Fruit fly (Drosophila melanogaster) whole organism, embryonic: ENCODE data around the gene gcm.
A peak's percentile ranks its signal among the peaks of the same experiment; 100 is the strongest.

Experiments
- Atf6 ChIP-seq: fragments of 200-800 bp; sonication (Bioruptor generic); IDR thresholded peaks from 2 replicates; pipeline ENCODE4 v1.3.6; 2022; ENCODE audit warnings: missing biosample characterization, missing genetic modification characterization
- CG10366 ChIP-seq: fragments of 200-800 bp; sonication (Bioruptor generic); IDR thresholded peaks from 2 replicates; pipeline ENCODE4 v1.3.6; 2022; ENCODE audit warnings: missing biosample characterization, missing genetic modification characterization
- CG10565 ChIP-seq: fragments of 200-800 bp; sonication (Bioruptor generic); optimal IDR thresholded peaks from 3 replicates; lab custom pipeline; 2016; ENCODE audit warnings: missing biosample characterization, mild to moderate bottlenecking, missing genetic modification characterization
- CG12219 ChIP-seq: fragments of 200-800 bp; sonication (Bioruptor generic); optimal IDR thresholded peaks from 3 replicates; lab custom pipeline; 2018; ENCODE audit warnings: missing biosample characterization, mild to moderate bottlenecking, missing genetic modification characterization
- CG12236 ChIP-seq: fragments of 200-800 bp; sonication (Bioruptor generic); optimal IDR thresholded peaks from 2 replicates; lab custom pipeline; 2016; ENCODE audit warnings: missing biosample characterization, missing genetic modification characterization
- CG18262 ChIP-seq: fragments of 200-800 bp; optimal IDR thresholded peaks from 3 replicates; lab custom pipeline; 2019; ENCODE audit warnings: missing biosample characterization, mild to moderate bottlenecking, missing genetic modification characterization, moderate library complexity
- CG18619 ChIP-seq: fragments of 200-800 bp; sonication (Bioruptor generic); optimal IDR thresholded peaks from 3 replicates; lab custom pipeline; 2017; ENCODE audit warnings: missing biosample characterization, mild to moderate bottlenecking, missing genetic modification characterization
- CG2202 ChIP-seq: fragments of 200-800 bp; sonication (Bioruptor generic); optimal IDR thresholded peaks from 2 replicates; lab custom pipeline; 2018; ENCODE audit warnings: missing biosample characterization, mild to moderate bottlenecking, missing genetic modification characterization
- CG2875 ChIP-seq: fragments of 200-800 bp; sonication (Bioruptor generic); optimal IDR thresholded peaks from 2 replicates; lab custom pipeline; 2017; ENCODE audit warnings: missing biosample characterization, mild to moderate bottlenecking, missing genetic modification characterization, missing genetic modification reagents
- CG30403 ChIP-seq: fragments of 200-800 bp; sonication (Bioruptor generic); optimal IDR thresholded peaks from 3 replicates; lab custom pipeline; 2016; ENCODE audit warnings: missing biosample characterization, missing genetic modification characterization
- CG31365 ChIP-seq: fragments of 200-800 bp; sonication (Bioruptor generic); optimal IDR thresholded peaks from 2 replicates; lab custom pipeline; 2018; ENCODE audit warnings: missing biosample characterization, mild to moderate bottlenecking, missing genetic modification characterization
- CG33557 ChIP-seq: fragments of 200-800 bp; sonication (Bioruptor generic); optimal IDR thresholded peaks from 2 replicates; lab custom pipeline; 2019; ENCODE audit warnings: missing biosample characterization, mild to moderate bottlenecking, missing genetic modification characterization, moderate library complexity
- CG3726 ChIP-seq: fragments of 200-800 bp; sonication (Bioruptor generic); IDR thresholded peaks from 3 replicates; pipeline ENCODE4, ENCODE4 v1.3.6; 2022; ENCODE audit warnings: missing biosample characterization, missing genetic modification characterization
- CG4404 ChIP-seq: fragments of 200-800 bp; sonication (Bioruptor generic); IDR thresholded peaks from 2 replicates; pipeline ENCODE4 v1.3.6; 2022; ENCODE audit warnings: missing biosample characterization, missing genetic modification characterization
- CG4707 ChIP-seq: fragments of 200-800 bp; sonication (Bioruptor generic); optimal IDR thresholded peaks from 2 replicates; lab custom pipeline; 2018; ENCODE audit warnings: missing biosample characterization, mild to moderate bottlenecking, missing genetic modification characterization, moderate library complexity
- CG4854 ChIP-seq: fragments of 200-800 bp; sonication (Bioruptor generic); optimal IDR thresholded peaks from 2 replicates; lab custom pipeline; 2016; ENCODE audit warnings: missing biosample characterization, missing genetic modification characterization, inconsistent platforms
- CG6683 ChIP-seq: fragments of 200-800 bp; sonication (Bioruptor generic); optimal IDR thresholded peaks from 2 replicates; lab custom pipeline; 2017; ENCODE audit warnings: missing biosample characterization, mild to moderate bottlenecking, missing genetic modification characterization, missing genetic modification reagents
- CG9215 ChIP-seq: fragments of 200-800 bp; sonication (Bioruptor generic); IDR thresholded peaks from 2 replicates; pipeline ENCODE4 v1.3.6; 2022; ENCODE audit warnings: missing biosample characterization, missing genetic modification characterization
- CG9437 ChIP-seq: fragments of 200-800 bp; sonication (Bioruptor generic); optimal IDR thresholded peaks from 2 replicates; lab custom pipeline; 2018; ENCODE audit warnings: missing biosample characterization, mild to moderate bottlenecking, missing genetic modification characterization
- Chrac-16 ChIP-seq: fragments of 200-800 bp; sonication (Bioruptor generic); optimal IDR thresholded peaks from 3 replicates; lab custom pipeline; 2016; ENCODE audit warnings: missing biosample characterization, missing genetic modification characterization
- D ChIP-seq, 2 experiments: fragments of 200-800 bp in 1 of 2; fragments of >200 bp in 1 of 2; sonication (Bioruptor generic) in 1 of 2; optimal IDR thresholded peaks; 2 replicates in 1 of 2; 3 replicates in 1 of 2; lab custom pipeline; 2017; ENCODE audit warnings: mild to moderate bottlenecking in 1 of 2, missing biosample characterization in 1 of 2, missing genetic modification characterization in 1 of 2, missing genetic modification reagents in 1 of 2
- Dad ChIP-seq: fragments of 200-800 bp; sonication (Bioruptor generic); optimal IDR thresholded peaks from 3 replicates; lab custom pipeline; 2016; ENCODE audit warnings: missing biosample characterization, missing genetic modification characterization
- Deaf1 ChIP-seq: fragments of 200-800 bp; optimal IDR thresholded peaks from 3 replicates; lab custom pipeline; 2019; ENCODE audit warnings: missing biosample characterization, mild to moderate bottlenecking, missing genetic modification characterization, moderate library complexity
- Doc2 ChIP-seq: fragments of 200-800 bp; sonication (Bioruptor generic); IDR thresholded peaks from 2 replicates; pipeline ENCODE4 v1.3.6; 2022; ENCODE audit warnings: missing biosample characterization, missing genetic modification characterization
- Eip74EF ChIP-seq, 2 experiments: fragments of 200-800 bp in 1 of 2; fragments of >200 bp in 1 of 2; sonication (Bioruptor generic) in 1 of 2; optimal IDR thresholded peaks; 2 replicates each; lab custom pipeline; 2017 to 2019; ENCODE audit warnings: missing biosample characterization in 2 of 2, missing genetic modification characterization in 2 of 2, mild to moderate bottlenecking in 1 of 2, moderate library complexity in 1 of 2
- Hsf ChIP-seq: fragments of 200-800 bp; sonication (Bioruptor generic); optimal IDR thresholded peaks from 3 replicates; lab custom pipeline; 2016; ENCODE audit warnings: missing biosample characterization, missing genetic modification characterization
- Kr ChIP-seq: fragments of 200-800 bp; sonication (Bioruptor generic); optimal IDR thresholded peaks from 2 replicates; lab custom pipeline; 2017; ENCODE audit warnings: missing biosample characterization, mild to moderate bottlenecking, missing genetic modification characterization
- Mad ChIP-seq: fragments of 200-800 bp; sonication (Bioruptor generic); optimal IDR thresholded peaks from 2 replicates; lab custom pipeline; 2016; ENCODE audit warnings: missing biosample characterization, missing genetic modification characterization
- NFAT ChIP-seq: fragments of 200-800 bp; sonication (Bioruptor generic); IDR thresholded peaks from 2 replicates; pipeline ENCODE4 v1.3.6; 2022; ENCODE audit warnings: missing biosample characterization, missing genetic modification characterization
- Sry-δ ChIP-seq: fragments of 200-800 bp; sonication (Bioruptor generic); optimal IDR thresholded peaks from 2 replicates; lab custom pipeline; 2016; ENCODE audit warnings: missing biosample characterization, missing genetic modification characterization
- Stat92E ChIP-seq, 3 experiments: fragments of >200 bp in 2 of 3; fragments of 200-800 bp in 1 of 3; sonication (Bioruptor generic) in 1 of 3; optimal IDR thresholded peaks; 2 replicates each; lab custom pipeline; 2017 to 2019; ENCODE audit warnings: missing biosample characterization in 3 of 3, missing genetic modification characterization in 3 of 3, mild to moderate bottlenecking in 1 of 3, moderate library complexity in 1 of 3
- ash1 ChIP-seq: fragments of 200-800 bp; sonication (Bioruptor generic); optimal IDR thresholded peaks from 2 replicates; lab custom pipeline; 2018; ENCODE audit warnings: missing biosample characterization, mild to moderate bottlenecking, missing genetic modification characterization
- bsh ChIP-seq, 2 experiments: fragments of 200-800 bp; sonication (Bioruptor generic); optimal IDR thresholded peaks; 2 replicates each; lab custom pipeline; 2017 to 2018; ENCODE audit warnings: mild to moderate bottlenecking in 2 of 2, missing biosample characterization in 2 of 2, missing genetic modification characterization in 2 of 2, moderate library complexity in 1 of 2
- dmrt11E ChIP-seq: fragments of 200-800 bp; sonication (Bioruptor generic); optimal IDR thresholded peaks from 3 replicates; lab custom pipeline; 2018; ENCODE audit warnings: missing biosample characterization, mild to moderate bottlenecking, missing genetic modification characterization, moderate library complexity
- esg ChIP-seq: fragments of 200-800 bp; sonication (Bioruptor generic); conservative IDR thresholded peaks from 2 replicates; pipeline ENCODE4 v1.3.6; 2022; ENCODE audit warnings: missing biosample characterization, missing genetic modification characterization
- eve ChIP-seq, 2 experiments: fragments of >200 bp; optimal IDR thresholded peaks; 2 replicates each; lab custom pipeline; 2017; ENCODE audit warnings: missing biosample characterization in 2 of 2, missing genetic modification characterization in 2 of 2
- ewg ChIP-seq: fragments of 200-800 bp; sonication (Bioruptor generic); optimal IDR thresholded peaks from 3 replicates; lab custom pipeline; 2017; ENCODE audit warnings: mild to moderate bottlenecking, missing biosample characterization, missing genetic modification reagents, missing genetic modification characterization
- exex ChIP-seq: fragments of 200-800 bp; sonication (Bioruptor generic); optimal IDR thresholded peaks from 4 replicates; lab custom pipeline; 2018; ENCODE audit warnings: missing biosample characterization, mild to moderate bottlenecking, missing genetic modification characterization, moderate library complexity
- inv ChIP-seq: fragments of 200-800 bp; sonication (Bioruptor generic); IDR thresholded peaks from 2 replicates; pipeline ENCODE4 v1.3.6; 2022; ENCODE audit warnings: missing biosample characterization, missing genetic modification characterization; ENCODE audit not compliant: partially characterized antibody
- jigr1 ChIP-seq: fragments of 200-800 bp; sonication (Bioruptor generic); IDR thresholded peaks from 3 replicates; pipeline ENCODE4 v1.3.6; 2022; ENCODE audit warnings: missing biosample characterization, missing genetic modification characterization
- nerfin-1 ChIP-seq: fragments of 200-800 bp; sonication (Bioruptor generic); optimal IDR thresholded peaks from 3 replicates; lab custom pipeline; 2019; ENCODE audit warnings: missing biosample characterization, mild to moderate bottlenecking, missing genetic modification characterization, moderate library complexity
- onecut ChIP-seq: fragments of 200-800 bp; sonication (Bioruptor generic); IDR thresholded peaks from 2 replicates; pipeline ENCODE4 v1.3.6; 2022; ENCODE audit warnings: missing biosample characterization, missing genetic modification characterization
- pb ChIP-seq: fragments of 200-800 bp; sonication (Bioruptor generic); optimal IDR thresholded peaks from 3 replicates; lab custom pipeline; 2016; ENCODE audit warnings: missing biosample characterization, missing genetic modification characterization
- phol ChIP-seq: fragments of 200-800 bp; sonication (Bioruptor generic); optimal IDR thresholded peaks from 3 replicates; lab custom pipeline; 2018; ENCODE audit warnings: missing biosample characterization, mild to moderate bottlenecking, missing genetic modification characterization, moderate library complexity
- pzg ChIP-seq: fragments of 200-800 bp; sonication (Bioruptor generic); optimal IDR thresholded peaks from 3 replicates; lab custom pipeline; 2018; ENCODE audit warnings: missing biosample characterization, mild to moderate bottlenecking, missing genetic modification characterization, moderate library complexity
- seq ChIP-seq: fragments of 200-800 bp; sonication (Bioruptor generic); IDR thresholded peaks from 2 replicates; pipeline ENCODE4 v1.3.6; 2022; ENCODE audit warnings: missing biosample characterization, missing genetic modification characterization
- sima ChIP-seq: fragments of 200-800 bp; sonication (Bioruptor generic); optimal IDR thresholded peaks from 2 replicates; lab custom pipeline; 2016; ENCODE audit warnings: missing biosample characterization, missing genetic modification characterization
- unpg ChIP-seq: fragments of 200-800 bp; sonication (Bioruptor generic); optimal IDR thresholded peaks from 3 replicates; lab custom pipeline; 2018; ENCODE audit warnings: missing biosample characterization, mild to moderate bottlenecking, missing genetic modification characterization, moderate library complexity
- wdn ChIP-seq: fragments of 200-800 bp; sonication (Bioruptor generic); IDR thresholded peaks from 2 replicates; pipeline ENCODE4 v1.3.6; 2022; ENCODE audit warnings: missing biosample characterization, missing genetic modification characterization

gcm gene

DNA sequence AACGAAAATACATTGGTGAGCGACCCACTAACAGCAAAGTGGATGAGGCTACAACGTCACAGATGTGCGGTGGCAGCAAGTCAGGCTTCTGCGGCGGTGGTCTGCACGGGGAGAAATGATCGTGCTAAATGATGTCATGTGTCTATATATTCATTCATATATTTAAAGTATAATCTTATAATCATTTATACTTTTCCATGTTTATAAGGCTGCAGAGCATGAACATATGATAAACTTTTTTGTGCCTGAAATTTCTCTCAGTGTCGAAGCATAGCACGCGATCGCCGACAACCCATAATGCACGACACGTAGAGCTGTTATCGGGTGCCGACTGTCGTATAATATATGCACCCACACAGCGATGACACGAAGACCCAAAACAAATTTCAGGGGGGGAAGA is 16.8 kb upstream of the gcm start (continued):
- peak; percentile 73 for TF ChIP-seq CG2202 (tag; lab: Kevin White, UChicago)
- TF ChIP-seq dmrt11E (tag; lab: Kevin White, UChicago), result peak; percentile 92
- TF ChIP-seq esg (GFP tag; lab: Robert Waterston, UW), result peak; percentile 61; the same call in 1 of the 2 replicates
- TF ChIP-seq wdn (GFP tag; lab: Robert Waterston, UW), result no peak
- 0 out of 3 replicates have a peak, but pooled peaks have one; percentile 57 for TF ChIP-seq CG3726 (GFP tag; lab: Robert Waterston, UW)
- TF ChIP-seq CG10366 (GFP tag; lab: Robert Waterston, UW), result peak; percentile 68
- TF ChIP-seq CG4404, result peak; percentile 91
- no peak for TF ChIP-seq ash1
- peak; percentile 76 for TF ChIP-seq phol (tag; lab: Kevin White, UChicago)
- peak; percentile 34 for TF ChIP-seq CG18619
- peak; percentile 38; the same call in 1 of the 2 replicates for TF ChIP-seq CG9215 (GFP tag; lab: Robert Waterston, UW)
- TF ChIP-seq unpg (GFP tag; lab: Kevin White, UChicago), result peak; percentile 66
- no peak for TF ChIP-seq CG12236 (GFP tag; lab: Kevin White, UChicago)
- no peak for TF ChIP-seq CG10565 (GFP tag; lab: Kevin White, UChicago)
- no peak for TF ChIP-seq CG9437 (GFP tag; lab: Kevin White, UChicago)
- peak; percentile 17 for TF ChIP-seq ewg (GFP tag; lab: Kevin White, UChicago)
- no peak for TF ChIP-seq D (optimal IDR thresholded peaks at IDR 0.05; lab: Kevin White, UChicago)
- peak; percentile 82 for TF ChIP-seq D (GFP tag; optimal IDR thresholded peaks at IDR 0.05; lab: Kevin White, UChicago)
- no peak for TF ChIP-seq pzg (GFP tag; lab: Kevin White, UChicago)
- no peak for TF ChIP-seq CG6683 (GFP tag; lab: Kevin White, UChicago)
- no peak for TF ChIP-seq Kr (GFP tag; lab: Kevin White, UChicago)
- TF ChIP-seq Doc2 (GFP tag; lab: Robert Waterston, UW), result no peak
- no peak for TF ChIP-seq CG31365
- TF ChIP-seq sima (GFP tag; lab: Kevin White, UChicago), result no peak
- peak; percentile 44 for TF ChIP-seq CG12219 (GFP tag; lab: Kevin White, UChicago)
- no peak for TF ChIP-seq CG4707 (GFP tag; lab: Kevin White, UChicago)
- peak; percentile 40; the same call in 1 of the 3 replicates for TF ChIP-seq jigr1 (GFP tag; lab: Robert Waterston, UW)
- TF ChIP-seq eve (GFP tag; optimal IDR thresholded peaks at IDR 0.05; lab: Kevin White, UChicago), result peak in 1 of 2 experiments; percentile 57
- no peak for TF ChIP-seq pb (GFP tag; lab: Kevin White, UChicago)
- TF ChIP-seq Hsf (GFP tag; lab: Kevin White, UChicago), result peak; percentile 49
- no peak for TF ChIP-seq CG4854
- TF ChIP-seq onecut (GFP tag; lab: Robert Waterston, UW), result peak; percentile 74
- peak in 1 of 2 experiments; percentile 76 for TF ChIP-seq bsh (GFP tag; optimal IDR thresholded peaks at IDR 0.05; lab: Kevin White, UChicago)
- TF ChIP-seq CG2875 (GFP tag; lab: Kevin White, UChicago), result peak; percentile 57
- no peak for TF ChIP-seq Dad (GFP tag; lab: Kevin White, UChicago)
- TF ChIP-seq Sry-δ (GFP tag; lab: Kevin White, UChicago), result no peak
- peak; percentile 45; the same call in 1 of the 2 replicates for TF ChIP-seq seq
- TF ChIP-seq CG18262 (tag; lab: Kevin White, UChicago), result peak; percentile 85
- TF ChIP-seq Stat92E (GFP tag; optimal IDR thresholded peaks at IDR 0.05; lab: Kevin White, UChicago), result peak in 1 of 3 experiments; percentile 43
- no peak for TF ChIP-seq exex (tag; lab: Kevin White, UChicago)
- TF ChIP-seq Eip74EF (GFP tag; optimal IDR thresholded peaks at IDR 0.05; lab: Kevin White, UChicago), result peak in 1 of 2 experiments; percentile 5
- peak; percentile 61 for TF ChIP-seq Chrac-16 (GFP tag; lab: Kevin White, UChicago)
- peak; percentile 53 for TF ChIP-seq Deaf1
- TF ChIP-seq CG30403 (GFP tag; lab: Kevin White, UChicago), result peak; percentile 58
- no peak for TF ChIP-seq Mad
- TF ChIP-seq inv (GFP tag; lab: Robert Waterston, UW), result no peak
- peak; percentile 73 for TF ChIP-seq CG33557 (GFP tag; lab: Kevin White, UChicago)
- TF ChIP-seq Atf6, result peak; percentile 28; the same call in 1 of the 2 replicates
- TF ChIP-seq NFAT, result no peak
- peak; percentile 44 for TF ChIP-seq nerfin-1
